Fruit fly (Drosophila melanogaster): ENCODE measurements around the gene PolZ2.

PolZ2 gene

DNA sequence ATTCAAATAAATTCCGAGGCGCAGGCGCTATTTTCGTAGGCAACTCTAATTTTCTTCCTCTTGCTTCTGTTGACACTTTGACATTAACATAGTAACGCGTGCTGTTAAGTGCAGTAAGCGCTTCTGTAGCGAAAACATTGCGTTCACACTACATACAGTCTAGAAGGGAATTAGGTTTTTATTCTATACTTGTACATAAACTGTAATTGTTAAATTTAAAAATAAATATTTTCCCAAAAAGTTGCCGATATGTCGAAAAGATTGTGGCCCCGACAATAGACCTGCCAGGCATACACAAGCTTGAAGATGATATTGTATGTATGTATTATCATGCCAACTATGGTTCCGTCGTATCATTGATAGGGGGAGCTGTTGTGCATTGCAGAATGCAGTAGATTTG lies 17.8 kb downstream of the PolZ2 start, which contains the start of gene asl (continued):
- TF ChIP-seq CG13775 (GFP tag; optimal IDR thresholded peaks at IDR 0.05) (peak; percentile 61), sc (optimal IDR thresholded peaks at IDR 0.05) (no peak), sc (GFP tag; optimal IDR thresholded peaks at IDR 0.05) (no peak), zf30C (GFP tag; optimal IDR thresholded peaks at IDR 0.05) (peak; percentile 10), CG12219 (GFP tag; optimal IDR thresholded peaks at IDR 0.05) (peak; percentile 19), CG4282 (GFP tag; optimal IDR thresholded peaks at IDR 0.05) (no peak), TFAM (GFP tag; optimal IDR thresholded peaks at IDR 0.05) (no peak), seq (GFP tag; IDR thresholded peaks at IDR 0.05) (no peak), Atf-2 (GFP tag; optimal IDR thresholded peaks at IDR 0.05) (peak; percentile 32), D19A (tag; optimal IDR thresholded peaks at IDR 0.05) (peak; percentile 60), CG31365 (tag; optimal IDR thresholded peaks at IDR 0.05) (no peak), B-H2 (GFP tag; optimal IDR thresholded peaks at IDR 0.05) (peak; percentile 33), sens (GFP tag) (peak; percentile 93), CG3065 (GFP tag; optimal IDR thresholded peaks at IDR 0.05) (peak; percentile 19), pho (GFP tag; optimal IDR thresholded peaks at IDR 0.05) (peak; percentile 33), CG6854 (GFP tag; optimal IDR thresholded peaks at IDR 0.05) (no peak), Abd-B (GFP tag; optimal IDR thresholded peaks at IDR 0.05) (peak; percentile 68), lab (GFP tag; optimal IDR thresholded peaks at IDR 0.05) (no peak), CG34224 (GFP tag; IDR thresholded peaks at IDR 0.05; ENCODE audit: partially characterized antibody) (no peak), lbe (GFP tag; optimal IDR thresholded peaks at IDR 0.05) (peak; percentile 41), gsb (GFP tag; IDR thresholded peaks at IDR 0.05) (no peak), Hmx (GFP tag; optimal IDR thresholded peaks at IDR 0.05) (no peak), CG11504 (tag; optimal IDR thresholded peaks at IDR 0.05) (no peak), mld (GFP tag; IDR thresholded peaks at IDR 0.05; ENCODE audit: partially characterized antibody) (no peak), CG10147 (GFP tag; optimal IDR thresholded peaks at IDR 0.05) (peak; percentile 27), HmgD (GFP tag; optimal IDR thresholded peaks at IDR 0.05) (no peak), E2f1 (GFP tag; IDR thresholded peaks at IDR 0.05) (peak; percentile 61), CG18599 (GFP tag; optimal IDR thresholded peaks at IDR 0.05) (no peak), Six4 (GFP tag; optimal IDR thresholded peaks at IDR 0.05) (no peak), CG30403 (GFP tag; optimal IDR thresholded peaks at IDR 0.05) (peak; percentile 69), Side (GFP tag; optimal IDR thresholded peaks at IDR 0.05) (peak; percentile 23), Lim3 (GFP tag; IDR thresholded peaks at IDR 0.05) (no peak), fru (optimal IDR thresholded peaks at IDR 0.05) (no peak), CG31388 (GFP tag; optimal IDR thresholded peaks at IDR 0.05) (no peak), CG10209 (GFP tag; optimal IDR thresholded peaks at IDR 0.05) (peak; percentile 44), Trl (optimal IDR thresholded peaks at IDR 0.05) (no peak), Trl (GFP tag; optimal IDR thresholded peaks at IDR 0.05) (peak; percentile 31), CG11093 (GFP tag; IDR thresholded peaks at IDR 0.05) (no peak), fd64A (GFP tag; optimal IDR thresholded peaks at IDR 0.05) (no peak), CG3281 (GFP tag; optimal IDR thresholded peaks at IDR 0.05) (peak; percentile 61), jigr1 (GFP tag; IDR thresholded peaks at IDR 0.05) (no peak), ftz-f1 (GFP tag; optimal IDR thresholded peaks at IDR 0.05) (no peak), CG12071 (GFP tag; optimal IDR thresholded peaks at IDR 0.05) (no peak), Hr78 (GFP tag; optimal IDR thresholded peaks at IDR 0.05) (peak in 1 of 2 experiments; percentile 65), CG33557 (GFP tag; optimal IDR thresholded peaks at IDR 0.05) (peak; percentile 42), Dref (GFP tag; IDR thresholded peaks at IDR 0.05) (peak; percentile 31; the same call in 1 of the 2 replicates), CG14965 (GFP tag; optimal IDR thresholded peaks at IDR 0.05; ENCODE audit: borderline replicate concordance) (no peak), crol (GFP tag; IDR thresholded peaks at IDR 0.05) (no peak), CG7786 (GFP tag; optimal IDR thresholded peaks at IDR 0.05) (peak; percentile 22), CG11085 (GFP tag; IDR thresholded peaks at IDR 0.05) (peak; percentile 54; the same call in 1 of the 2 replicates), ATbp (GFP tag; optimal IDR thresholded peaks at IDR 0.05) (peak; percentile 32), CG15514 (GFP tag; optimal IDR thresholded peaks at IDR 0.05) (peak; percentile 71)

Measured in whole organism, embryonic.